Fruit fly (Drosophila melanogaster): ENCODE measurements around the gene Acp62F.

Gene Acp62F

dm6 chr3L:2772045-2772444, 32.5 kb downstream of the Acp62F start, which contains the start of gene AhcyL1:
Gene AhcyL1 (minus strand): TSS chr3L:2772325.
- TF ChIP-seq Snoo (tag; optimal IDR thresholded peaks at IDR 0.05): peak; percentile 10
- no peak for TF ChIP-seq CG9948 (tag; optimal IDR thresholded peaks at IDR 0.05)
- no peak for TF ChIP-seq rn (GFP tag; IDR thresholded peaks at IDR 0.05)
- no peak for TF ChIP-seq CG13204 (GFP tag; optimal IDR thresholded peaks at IDR 0.05)
- no peak for TF ChIP-seq Pif1B (GFP tag; optimal IDR thresholded peaks at IDR 0.05)
- no peak for TF ChIP-seq CG10348 (GFP tag; IDR thresholded peaks at IDR 0.05)
- peak; percentile 1 for TF ChIP-seq CG15710 (tag; optimal IDR thresholded peaks at IDR 0.05)
- TF ChIP-seq Ets98B (GFP tag; IDR thresholded peaks at IDR 0.05): no peak
- no peak for TF ChIP-seq CG8301 (tag; optimal IDR thresholded peaks at IDR 0.05)
- no peak for TF ChIP-seq gl (tag; optimal IDR thresholded peaks at IDR 0.05)
- peak; percentile 21; the same call in 2 of the 3 replicates for TF ChIP-seq fd96Ca (GFP tag; IDR thresholded peaks at IDR 0.05)

dm6 chr3L:2773968-2774461, 34.5 kb downstream of the Acp62F start, which contains the start of the genes CG12093 and Atg2:
Gene CG12093 (minus strand): TSS chr3L:2774007.
Gene Atg2 (plus strand): TSS chr3L:2774338.
- TF ChIP-seq CG8301 (tag; optimal IDR thresholded peaks at IDR 0.05) (peak; percentile 86), CG10348 (GFP tag; IDR thresholded peaks at IDR 0.05) (peak; percentile 70), CG15710 (tag; optimal IDR thresholded peaks at IDR 0.05) (peak; percentile 95), CG4496 (GFP tag; IDR thresholded peaks at IDR 0.05) (peak; percentile 95), CG14655 (GFP tag; optimal IDR thresholded peaks at IDR 0.05) (no peak), CG13204 (GFP tag; optimal IDR thresholded peaks at IDR 0.05) (no peak), Ets98B (GFP tag; IDR thresholded peaks at IDR 0.05) (peak; percentile 89), CG12605 (GFP tag; IDR thresholded peaks at IDR 0.05) (peak; percentile 87), CG32121 (GFP tag; IDR thresholded peaks at IDR 0.05) (peak; percentile 91), Pif1A (GFP tag; optimal IDR thresholded peaks at IDR 0.05) (no peak), EcR (GFP tag; optimal IDR thresholded peaks at IDR 0.05) (peak; percentile 31), CG34367 (tag; optimal IDR thresholded peaks at IDR 0.05) (peak; percentile 88), CG8159 (tag; optimal IDR thresholded peaks at IDR 0.05) (peak; percentile 92), gl (tag; optimal IDR thresholded peaks at IDR 0.05) (peak; percentile 69), Pif1B (GFP tag; optimal IDR thresholded peaks at IDR 0.05) (no peak), rn (GFP tag; IDR thresholded peaks at IDR 0.05) (peak; percentile 88), CG17806 (tag; optimal IDR thresholded peaks at IDR 0.05) (peak; percentile 88), fd96Ca (GFP tag; IDR thresholded peaks at IDR 0.05) (peak; percentile 87), CG9948 (tag; optimal IDR thresholded peaks at IDR 0.05) (peak; percentile 89), D1 (tag; optimal IDR thresholded peaks at IDR 0.05) (no peak), Snoo (tag; optimal IDR thresholded peaks at IDR 0.05) (peak; percentile 92)

- no peak for TF ChIP-seq CG8159 (tag; optimal IDR thresholded peaks at IDR 0.05)
- no peak for TF ChIP-seq fd96Ca (GFP tag; IDR thresholded peaks at IDR 0.05)
- no peak for TF ChIP-seq Pif1B (GFP tag; optimal IDR thresholded peaks at IDR 0.05)
- TF ChIP-seq CG34367 (tag; optimal IDR thresholded peaks at IDR 0.05): no peak
- TF ChIP-seq CG17806 (tag; optimal IDR thresholded peaks at IDR 0.05): no peak
- TF ChIP-seq CG8301 (tag; optimal IDR thresholded peaks at IDR 0.05): no peak
- no peak for TF ChIP-seq CG32121 (GFP tag; IDR thresholded peaks at IDR 0.05)
- TF ChIP-seq gl (tag; optimal IDR thresholded peaks at IDR 0.05): no peak
- no peak for TF ChIP-seq Pif1A (GFP tag; optimal IDR thresholded peaks at IDR 0.05)
- no peak for TF ChIP-seq CG14655 (GFP tag; optimal IDR thresholded peaks at IDR 0.05)
- no peak for TF ChIP-seq CG9948 (tag; optimal IDR thresholded peaks at IDR 0.05)
- no peak for TF ChIP-seq Snoo (tag; optimal IDR thresholded peaks at IDR 0.05)
- no peak for TF ChIP-seq Ets98B (GFP tag; IDR thresholded peaks at IDR 0.05)
- TF ChIP-seq CG12605 (GFP tag; IDR thresholded peaks at IDR 0.05): no peak
- TF ChIP-seq EcR (GFP tag; optimal IDR thresholded peaks at IDR 0.05): no peak
- TF ChIP-seq CG4496 (GFP tag; IDR thresholded peaks at IDR 0.05): no peak
- TF ChIP-seq CG15710 (tag; optimal IDR thresholded peaks at IDR 0.05): no peak
- no peak for TF ChIP-seq CG10348 (GFP tag; IDR thresholded peaks at IDR 0.05)
- no peak for TF ChIP-seq D1 (tag; optimal IDR thresholded peaks at IDR 0.05)
These were observed 41.2 kb downstream of the Acp62F start, which contains the start of gene mRpS35 for dm6 chr3L:2780711-2781110. Gene mRpS35 (plus strand): TSS chr3L:2780899.

dm6 chr3L:2781991-2782677, 42.6 kb downstream of the Acp62F start, which contains the start of gene Pgant6:
Gene Pgant6 (plus strand): TSS chr3L:2782255.
- TF ChIP-seq Snoo (tag; optimal IDR thresholded peaks at IDR 0.05) (no peak), CG4496 (GFP tag; IDR thresholded peaks at IDR 0.05) (peak; percentile 37; the same call in 1 of the 3 replicates), CG17806 (tag; optimal IDR thresholded peaks at IDR 0.05) (no peak), Ets98B (GFP tag; IDR thresholded peaks at IDR 0.05) (no peak)

- TF ChIP-seq CG10348 (GFP tag; IDR thresholded peaks at IDR 0.05) (no peak), fd96Ca (GFP tag; IDR thresholded peaks at IDR 0.05) (no peak), CG32121 (GFP tag; IDR thresholded peaks at IDR 0.05) (no peak), D1 (tag; optimal IDR thresholded peaks at IDR 0.05) (no peak), Snoo (tag; optimal IDR thresholded peaks at IDR 0.05) (no peak), CG15710 (tag; optimal IDR thresholded peaks at IDR 0.05) (no peak), CG34367 (tag; optimal IDR thresholded peaks at IDR 0.05) (no peak), Ets98B (GFP tag; IDR thresholded peaks at IDR 0.05) (no peak)
These were observed 43.1 kb downstream of the Acp62F start for dm6 chr3L:2782678-2783027.

dm6 chr3L:2785941-2786340, 46.4 kb downstream of the Acp62F start:
- TF ChIP-seq CG15710 (tag; optimal IDR thresholded peaks at IDR 0.05): no peak
- TF ChIP-seq CG4496 (GFP tag; IDR thresholded peaks at IDR 0.05): no peak
- TF ChIP-seq CG9948 (tag; optimal IDR thresholded peaks at IDR 0.05): no peak
- TF ChIP-seq Snoo (tag; optimal IDR thresholded peaks at IDR 0.05): no peak
- no peak for TF ChIP-seq Ets98B (GFP tag; IDR thresholded peaks at IDR 0.05)
- TF ChIP-seq CG10348 (GFP tag; IDR thresholded peaks at IDR 0.05): no peak
- TF ChIP-seq D1 (tag; optimal IDR thresholded peaks at IDR 0.05): no peak
- TF ChIP-seq rn (GFP tag; IDR thresholded peaks at IDR 0.05): no peak
- TF ChIP-seq Pif1A (GFP tag; optimal IDR thresholded peaks at IDR 0.05): no peak
